Comparison of ENCODE assay signal across 6 worm cellular contexts in the genomic region with DNA sequence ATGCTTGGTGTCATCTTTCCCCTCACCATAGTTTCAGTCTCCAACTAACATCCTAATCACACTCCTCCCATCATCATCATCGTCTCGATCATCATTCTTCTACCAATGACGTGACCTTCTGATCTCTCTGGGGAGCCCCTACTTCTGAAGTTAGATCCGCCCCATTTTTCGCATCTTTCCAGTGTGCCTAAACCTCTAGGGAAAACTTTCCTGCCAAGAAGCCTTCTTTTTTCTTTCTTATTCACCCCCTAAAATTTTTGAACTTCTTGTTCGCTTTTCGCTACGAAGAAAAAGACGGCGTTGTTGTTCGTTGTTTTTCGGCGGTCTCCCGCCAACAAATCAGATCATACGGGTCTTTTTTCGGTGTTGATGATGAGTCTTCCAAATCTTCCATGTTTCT.
TF ChIP-seq lines count a peak whose summit lies in the region.

No protein-coding gene starts in this region.

TF ChIP-seq in whole organism, L1 larva, 84 proteins besides CTCF, POLR2A, EP300 and RAD21:
- TF ChIP-seq lin-14 (GFP tag; optimal IDR thresholded peaks at IDR 0.05; lab: Kevin White, UChicago): peak; percentile 65
- no peak for TF ChIP-seq sup-37 (GFP tag; optimal IDR thresholded peaks at IDR 0.05; lab: Kevin White, UChicago)
- TF ChIP-seq mab-9 (GFP tag; IDR thresholded peaks at IDR 0.05; lab: Robert Waterston, UW): peak; percentile 49; the same call in 1 of the 2 replicates

TF ChIP-seq in whole organism, L2 larva, 48 proteins besides CTCF, POLR2A, EP300 and RAD21:
- TF ChIP-seq zag-1 (tag; optimal IDR thresholded peaks at IDR 0.05; lab: Kevin White, UChicago) (peak; percentile 3), lin-13 (GFP tag; optimal IDR thresholded peaks at IDR 0.05; lab: Kevin White, UChicago) (no peak)

TF ChIP-seq in whole organism, L3 larva, 47 proteins besides CTCF, POLR2A, EP300 and RAD21:
- TF ChIP-seq egl-27 (tag; optimal IDR thresholded peaks at IDR 0.05; lab: Kevin White, UChicago): no peak
- peak; percentile 46 for TF ChIP-seq elt-1 (tag; optimal IDR thresholded peaks at IDR 0.05; lab: Kevin White, UChicago)
- peak; percentile 24 for TF ChIP-seq lin-39 (tag; optimal IDR thresholded peaks at IDR 0.05; lab: Kevin White, UChicago)
- peak; percentile 10 for TF ChIP-seq nfya-1 (tag; optimal IDR thresholded peaks at IDR 0.05; lab: Kevin White, UChicago; ENCODE audit: insufficient read depth)
- TF ChIP-seq zag-1 (tag; optimal IDR thresholded peaks at IDR 0.05; lab: Kevin White, UChicago): no peak
- no peak for TF ChIP-seq daf-12 (tag; optimal IDR thresholded peaks at IDR 0.05; lab: Kevin White, UChicago)

TF ChIP-seq in whole organism, L4 larva, 104 proteins besides CTCF, POLR2A, EP300 and RAD21:
- TF ChIP-seq daf-12 (tag; optimal IDR thresholded peaks at IDR 0.05; lab: Kevin White, UChicago) (no peak), aha-1 (tag; lab: Kevin White, UChicago) (peak; percentile 92), nhr-25 (tag; optimal IDR thresholded peaks at IDR 0.05; lab: Kevin White, UChicago; ENCODE audit: borderline replicate concordance, insufficient read depth) (no peak), mes-2 (tag; optimal IDR thresholded peaks at IDR 0.05; lab: Kevin White, UChicago; ENCODE audit: poor library complexity, severe bottlenecking) (no peak), zfp-2 (tag; optimal IDR thresholded peaks at IDR 0.05; lab: Kevin White, UChicago) (no peak), T20F7.1 (GFP tag; optimal IDR thresholded peaks at IDR 0.05; lab: Kevin White, UChicago) (no peak), ceh-20 (GFP tag; IDR thresholded peaks at IDR 0.05; lab: Robert Waterston, UW) (0 out of 2 replicates have a peak, but pooled peaks have one; percentile 22), daf-8 (GFP tag; IDR thresholded peaks at IDR 0.05; lab: Robert Waterston, UW) (no peak), nhr-111 (GFP tag; optimal IDR thresholded peaks at IDR 0.05; lab: Kevin White, UChicago) (no peak), rbr-2 (tag; optimal IDR thresholded peaks at IDR 0.05; lab: Kevin White, UChicago) (no peak), dpl-1 (GFP tag; optimal IDR thresholded peaks at IDR 0.05; lab: Kevin White, UChicago) (no peak), lsy-2 (tag; optimal IDR thresholded peaks at IDR 0.05; lab: Kevin White, UChicago) (peak in 1 of 2 experiments; percentile 7), dmd-8 (GFP tag; IDR thresholded peaks at IDR 0.05; lab: Robert Waterston, UW) (no peak), ceh-44 (GFP tag; IDR thresholded peaks at IDR 0.05; lab: Robert Waterston, UW) (no peak), vab-7 (GFP tag; IDR thresholded peaks at IDR 0.05; lab: Robert Waterston, UW) (peak; percentile 38; the same call in 1 of the 2 replicates), D1046.2 (GFP tag; IDR thresholded peaks at IDR 0.05; lab: Robert Waterston, UW) (no peak), nhr-11 (tag; optimal IDR thresholded peaks at IDR 0.05; lab: Kevin White, UChicago) (no peak)

TF ChIP-seq in whole organism, late embryonic, 69 proteins besides CTCF, POLR2A, EP300 and RAD21:
- TF ChIP-seq eyg-1 (tag; optimal IDR thresholded peaks at IDR 0.05; lab: Kevin White, UChicago): no peak
- TF ChIP-seq ref-2 (tag; optimal IDR thresholded peaks at IDR 0.05; lab: Kevin White, UChicago): no peak
- TF ChIP-seq gmeb-2 (tag; optimal IDR thresholded peaks at IDR 0.05; lab: Kevin White, UChicago): no peak
- no peak for TF ChIP-seq K02D7.2 (tag; optimal IDR thresholded peaks at IDR 0.05; lab: Kevin White, UChicago)
- TF ChIP-seq ceh-18 (tag; optimal IDR thresholded peaks at IDR 0.05; lab: Kevin White, UChicago): no peak
- TF ChIP-seq hlh-8 (tag; optimal IDR thresholded peaks at IDR 0.05; lab: Kevin White, UChicago): no peak
- no peak for TF ChIP-seq syd-9 (tag; optimal IDR thresholded peaks at IDR 0.05; lab: Kevin White, UChicago)
- no peak for TF ChIP-seq unc-3 (GFP tag; conservative IDR thresholded peaks at IDR 0.05; lab: Robert Waterston, UW)
- TF ChIP-seq unc-3 (tag; optimal IDR thresholded peaks at IDR 0.05; lab: Kevin White, UChicago): peak; percentile 5

TF ChIP-seq in whole organism, young adult, 124 proteins besides CTCF, POLR2A, EP300 and RAD21:
- TF ChIP-seq ceh-40 (GFP tag; IDR thresholded peaks at IDR 0.05; lab: Robert Waterston, UW) (no peak), K11D2.4 (GFP tag; IDR thresholded peaks at IDR 0.05; lab: Robert Waterston, UW) (0 out of 2 replicates have a peak, but pooled peaks have one; percentile 31)
